Worm (Caenorhabditis elegans) whole organism, L1 larva: ENCODE results near the gene sahd-1.

ENCODE experiments used
- C04F5.9 ChIP-seq: sonication (generic microtip); optimal IDR thresholded peaks from 2 replicates; lab custom pipeline; 2016; ENCODE audit warnings: missing genetic modification characterization, missing compliant biosample characterization
- C16A3.4 ChIP-seq: fragments of 150-350 bp; optimal IDR thresholded peaks from 2 replicates; lab custom pipeline; 2014; ENCODE audit warnings: missing biosample characterization, missing genetic modification characterization
- F16B12.6 ChIP-seq: fragments of 150-350 bp; optimal IDR thresholded peaks from 2 replicates; lab custom pipeline; 2014; ENCODE audit warnings: missing biosample characterization, missing genetic modification characterization
- aha-1 ChIP-seq: fragments of 150-350 bp; optimal IDR thresholded peaks from 2 replicates; lab custom pipeline; 2014; ENCODE audit warnings: missing biosample characterization, missing genetic modification characterization
- alr-1 ChIP-seq: fragments of 200-800 bp; sonication (Bioruptor generic); optimal IDR thresholded peaks from 2 replicates; lab custom pipeline; 2018; ENCODE audit warnings: borderline replicate concordance, mild to moderate bottlenecking, missing genetic modification characterization, missing compliant biosample characterization
- blmp-1 ChIP-seq: fragments of 150-350 bp; optimal IDR thresholded peaks from 2 replicates; lab custom pipeline; 2014; ENCODE audit warnings: missing biosample characterization, missing genetic modification characterization
- ceh-63 ChIP-seq: fragments of 200-800 bp; sonication (Bioruptor generic); optimal IDR thresholded peaks from 2 replicates; lab custom pipeline; 2018; ENCODE audit warnings: mild to moderate bottlenecking, missing genetic modification characterization, missing compliant biosample characterization
- ceh-82 ChIP-seq, 3 experiments: fragments of 150-350 bp in 1 of 3; sonication (generic microtip) in 2 of 3; optimal IDR thresholded peaks; 2 replicates each; lab custom pipeline; 2014 to 2017; ENCODE audit warnings: missing biosample characterization in 3 of 3, missing genetic modification characterization in 3 of 3
- ceh-88 ChIP-seq: fragments of 200-800 bp; sonication (Bioruptor generic); IDR thresholded peaks from 2 replicates; pipeline ENCODE4 v1.3.6; 2022; ENCODE audit warnings: missing genetic modification characterization, missing compliant biosample characterization
- ceh-90 ChIP-seq: sonication (generic microtip); optimal IDR thresholded peaks from 2 replicates; lab custom pipeline; 2016; ENCODE audit warnings: missing genetic modification characterization, missing compliant biosample characterization
- dsc-1 ChIP-seq: sonication (generic microtip); optimal IDR thresholded peaks from 2 replicates; lab custom pipeline; 2016; ENCODE audit warnings: mild to moderate bottlenecking, missing genetic modification characterization, missing compliant biosample characterization
- efl-1 ChIP-seq, 4 experiments: fragments of 150-350 bp; optimal IDR thresholded peaks in 3 of 4; peaks in 1 of 4; 1 replicate in 1 of 4; 2 replicates in 3 of 4; lab custom pipeline; 2014; ENCODE audit warnings: missing biosample characterization in 2 of 4, missing genetic modification characterization in 2 of 4, missing genetic modification reagents in 2 of 4
- elt-2 ChIP-seq: sonication (generic microtip); optimal IDR thresholded peaks from 2 replicates; lab custom pipeline; 2016; ENCODE audit warnings: missing genetic modification characterization, mild to moderate bottlenecking, inconsistent platforms, missing compliant biosample characterization, missing genetic modification reagents
- elt-3 ChIP-seq, 6 experiments: fragments of 150-350 bp in 1 of 6; sonication (generic microtip); optimal IDR thresholded peaks; 2 replicates each; lab custom pipeline; 2017 to 2018; ENCODE audit warnings: missing biosample characterization in 6 of 6, missing genetic modification characterization in 6 of 6, inconsistent platforms in 1 of 6
- fkh-4 ChIP-seq: sonication (generic microtip); optimal IDR thresholded peaks from 2 replicates; lab custom pipeline; 2016; ENCODE audit warnings: missing compliant biosample characterization, missing genetic modification characterization, borderline replicate concordance
- hlh-17 ChIP-seq: fragments of 200-800 bp; sonication (Bioruptor generic); optimal IDR thresholded peaks from 2 replicates; lab custom pipeline; 2018; ENCODE audit warnings: missing genetic modification characterization, mild to moderate bottlenecking, missing compliant biosample characterization, moderate library complexity, borderline replicate concordance
- irx-1 ChIP-seq: sonication (generic microtip); optimal IDR thresholded peaks from 2 replicates; lab custom pipeline; 2016; ENCODE audit warnings: missing genetic modification characterization, missing compliant biosample characterization
- jun-1 ChIP-seq: fragments of 150-350 bp; optimal IDR thresholded peaks from 2 replicates; lab custom pipeline; 2014; ENCODE audit warnings: missing biosample characterization, missing genetic modification reagents, missing genetic modification characterization
- lin-13 ChIP-seq: fragments of 150-350 bp; optimal IDR thresholded peaks from 2 replicates; lab custom pipeline; 2014; ENCODE audit warnings: missing biosample characterization, missing genetic modification reagents, missing genetic modification characterization
- lin-14 ChIP-seq: fragments of 200-800 bp; sonication (Bioruptor generic); optimal IDR thresholded peaks from 2 replicates; lab custom pipeline; 2018; ENCODE audit warnings: mild to moderate bottlenecking, missing genetic modification characterization, moderate library complexity, missing compliant biosample characterization
- lin-15B ChIP-seq: fragments of 150-350 bp; sonication (generic microtip); optimal IDR thresholded peaks from 3 replicates; lab custom pipeline; 2014; ENCODE audit warnings: missing biosample characterization, missing genetic modification characterization
- lin-35 ChIP-seq, 2 experiments: fragments of 150-350 bp; optimal IDR thresholded peaks; 2 replicates each; lab custom pipeline; 2014; ENCODE audit warnings: missing biosample characterization in 2 of 2, missing genetic modification characterization in 2 of 2, missing genetic modification reagents in 2 of 2
- lin-39 ChIP-seq: fragments of 150-350 bp; optimal IDR thresholded peaks from 2 replicates; lab custom pipeline; 2014; ENCODE audit warnings: missing biosample characterization, missing genetic modification reagents, missing genetic modification characterization
- lir-3 ChIP-seq: sonication (generic microtip); optimal IDR thresholded peaks from 2 replicates; lab custom pipeline; 2016; ENCODE audit warnings: mild to moderate bottlenecking, missing genetic modification characterization, moderate library complexity, missing compliant biosample characterization; ENCODE audit not compliant: poor library complexity
- lsy-2 ChIP-seq, 2 experiments: fragments of 150-350 bp; optimal IDR thresholded peaks; 2 replicates each; lab custom pipeline; 2014; ENCODE audit warnings: missing biosample characterization in 2 of 2, missing genetic modification characterization in 2 of 2
- mdl-1 ChIP-seq, 2 experiments: fragments of 150-350 bp; optimal IDR thresholded peaks; 2 replicates each; lab custom pipeline; 2014 to 2017; ENCODE audit warnings: missing biosample characterization in 2 of 2, missing genetic modification characterization in 2 of 2, inconsistent platforms in 1 of 2
- mef-2 ChIP-seq: fragments of 150-350 bp; optimal IDR thresholded peaks from 2 replicates; lab custom pipeline; 2014; ENCODE audit warnings: missing biosample characterization, missing genetic modification characterization
- nhr-12 ChIP-seq: sonication (generic microtip); optimal IDR thresholded peaks from 2 replicates; lab custom pipeline; 2017; ENCODE audit warnings: missing biosample characterization, missing genetic modification characterization
- nhr-19 ChIP-seq: fragments of 200-800 bp; sonication (Bioruptor generic); conservative IDR thresholded peaks from 2 replicates; pipeline ENCODE4 v1.3.6; 2022; ENCODE audit warnings: missing genetic modification characterization, missing compliant biosample characterization
- nhr-20 ChIP-seq: sonication (generic microtip); optimal IDR thresholded peaks from 2 replicates; lab custom pipeline; 2016; ENCODE audit warnings: mild to moderate bottlenecking, missing genetic modification characterization, missing compliant biosample characterization
- nhr-237 ChIP-seq: fragments of 150-350 bp; optimal IDR thresholded peaks from 2 replicates; lab custom pipeline; 2014; ENCODE audit warnings: missing biosample characterization, missing genetic modification characterization
- nhr-28 ChIP-seq: fragments of 150-350 bp; optimal IDR thresholded peaks from 2 replicates; lab custom pipeline; 2014; ENCODE audit warnings: missing biosample characterization, missing genetic modification characterization
- nhr-71 ChIP-seq: sonication (generic microtip); optimal IDR thresholded peaks from 2 replicates; lab custom pipeline; 2016; ENCODE audit warnings: mild to moderate bottlenecking, missing genetic modification characterization, moderate library complexity, missing compliant biosample characterization
- nhr-76 ChIP-seq: sonication (generic microtip); optimal IDR thresholded peaks from 2 replicates; lab custom pipeline; 2017; ENCODE audit warnings: missing biosample characterization, missing genetic modification characterization
- nhr-85 ChIP-seq: sonication (generic microtip); peaks from one replicate; lab custom pipeline; 2016; ENCODE audit warnings: missing genetic modification characterization, inconsistent platforms, missing compliant biosample characterization
- rnt-1 ChIP-seq: sonication (generic microtip); optimal IDR thresholded peaks from 2 replicates; lab custom pipeline; 2016; ENCODE audit warnings: mild to moderate bottlenecking, missing genetic modification characterization, moderate library complexity, missing compliant biosample characterization
- snpc-4 ChIP-seq: fragments of 150-350 bp; optimal IDR thresholded peaks from 2 replicates; lab custom pipeline; 2014; ENCODE audit warnings: missing biosample characterization, missing genetic modification characterization
- snu-23 ChIP-seq: sonication (generic microtip); optimal IDR thresholded peaks from 2 replicates; lab custom pipeline; 2016; ENCODE audit warnings: missing genetic modification characterization, missing compliant biosample characterization
- sptf-1 ChIP-seq: fragments of 150-350 bp; optimal IDR thresholded peaks from 2 replicates; lab custom pipeline; 2014; ENCODE audit warnings: missing biosample characterization, missing genetic modification characterization
- sup-37 ChIP-seq: fragments of 200-800 bp; sonication (Bioruptor generic); optimal IDR thresholded peaks from 2 replicates; lab custom pipeline; 2018; ENCODE audit warnings: mild to moderate bottlenecking, missing genetic modification characterization, missing compliant biosample characterization
- swsn-7 ChIP-seq: sonication (generic microtip); optimal IDR thresholded peaks from 2 replicates; lab custom pipeline; 2016; ENCODE audit warnings: missing genetic modification characterization, missing compliant biosample characterization
- tbx-2 ChIP-seq: sonication (generic microtip); optimal IDR thresholded peaks from 2 replicates; lab custom pipeline; 2016; ENCODE audit warnings: missing genetic modification characterization, missing compliant biosample characterization
- tlp-1 ChIP-seq: fragments of 150-350 bp; optimal IDR thresholded peaks from 2 replicates; lab custom pipeline; 2014; ENCODE audit warnings: missing biosample characterization, missing genetic modification characterization
- unc-130 ChIP-seq: fragments of 150-350 bp; optimal IDR thresholded peaks from 2 replicates; lab custom pipeline; 2017; ENCODE audit warnings: missing biosample characterization, missing genetic modification characterization, inconsistent platforms
- unc-30 ChIP-seq: sonication (generic microtip); optimal IDR thresholded peaks from 2 replicates; lab custom pipeline; 2017; ENCODE audit warnings: missing biosample characterization, missing genetic modification characterization
- vab-15 ChIP-seq: sonication (generic microtip); optimal IDR thresholded peaks from 2 replicates; lab custom pipeline; 2017; ENCODE audit warnings: missing genotype, mild to moderate bottlenecking, missing genetic modification characterization, missing compliant biosample characterization
- zip-4 ChIP-seq: fragments of 200-800 bp; sonication (Bioruptor generic); optimal IDR thresholded peaks from 2 replicates; lab custom pipeline; 2018; ENCODE audit warnings: mild to moderate bottlenecking, missing genetic modification characterization, moderate library complexity, missing compliant biosample characterization
- ztf-11 ChIP-seq, 2 experiments: sonication (generic microtip); optimal IDR thresholded peaks; 2 replicates each; lab custom pipeline; 2016 to 2017; ENCODE audit warnings: missing genetic modification characterization in 2 of 2, missing biosample characterization in 1 of 2, missing compliant biosample characterization in 1 of 2

Gene sahd-1

ce11 chrII:5465729-5466408 is 48.9 kb downstream of the sahd-1 start, which contains the start of gene clr-1:
TSS of gene clr-1 (plus strand) at chrII:5466358.
- TF ChIP-seq elt-2 (no peak), mef-2 (no peak), nhr-20 (tag; lab: Kevin White, UChicago) (no peak), ceh-90 (tag; lab: Kevin White, UChicago) (no peak), lin-35 (GFP tag; optimal IDR thresholded peaks at IDR 0.05; lab: Kevin White, UChicago) (no peak), rnt-1 (tag; lab: Kevin White, UChicago) (peak; percentile 39), nhr-85 (tag; lab: Kevin White, UChicago) (peak; percentile 8), swsn-7 (tag; lab: Kevin White, UChicago) (no peak), lin-14 (GFP tag; lab: Kevin White, UChicago) (peak; percentile 20), nhr-76 (tag; lab: Kevin White, UChicago) (no peak), hlh-17 (GFP tag; lab: Kevin White, UChicago) (no peak), efl-1 (optimal IDR thresholded peaks at IDR 0.05; lab: Kevin White, UChicago) (no peak), efl-1 (GFP tag; optimal IDR thresholded peaks at IDR 0.05 in 1 of 2; lab: Kevin White, UChicago) (peak in 1 of 2 experiments; percentile 34), zip-4 (GFP tag; lab: Kevin White, UChicago) (no peak)
- TF ChIP-seq, all 84 proteins: peak for 4

- TF ChIP-seq nhr-12 (tag; lab: Kevin White, UChicago) (no peak), nhr-71 (peak; percentile 7), ztf-11 (tag; optimal IDR thresholded peaks at IDR 0.05; lab: Kevin White, UChicago) (no peak), nhr-76 (tag; lab: Kevin White, UChicago) (no peak), vab-15 (tag; lab: Kevin White, UChicago) (no peak), blmp-1 (tag; lab: Kevin White, UChicago) (peak; percentile 70), nhr-28 (tag; lab: Kevin White, UChicago) (no peak), elt-3 (tag; optimal IDR thresholded peaks at IDR 0.05; lab: Kevin White, UChicago) (no peak), ceh-88 (GFP tag; lab: Robert Waterston, UW) (no peak), C04F5.9 (tag; lab: Kevin White, UChicago) (no peak), F16B12.6 (no peak), rnt-1 (tag; lab: Kevin White, UChicago) (peak; percentile 6), dsc-1 (tag; lab: Kevin White, UChicago) (peak; percentile 24), lin-13 (GFP tag; lab: Kevin White, UChicago) (no peak), lin-35 (GFP tag; optimal IDR thresholded peaks at IDR 0.05; lab: Kevin White, UChicago) (no peak), fkh-4 (tag; lab: Kevin White, UChicago) (no peak), swsn-7 (tag; lab: Kevin White, UChicago) (no peak), snpc-4 (tag; lab: Kevin White, UChicago) (no peak), ceh-82 (tag; optimal IDR thresholded peaks at IDR 0.05; lab: Kevin White, UChicago) (no peak), lin-39 (tag; lab: Kevin White, UChicago) (no peak), sptf-1 (no peak), lsy-2 (tag; optimal IDR thresholded peaks at IDR 0.05; lab: Kevin White, UChicago) (peak; percentile 4 to 9), sup-37 (no peak), lir-3 (no peak), lin-15B (tag; lab: Kevin White, UChicago) (no peak), nhr-19 (no peak), alr-1 (no peak), tbx-2 (tag; lab: Kevin White, UChicago) (no peak), ceh-63 (GFP tag; lab: Kevin White, UChicago) (no peak), C16A3.4 (tag; lab: Kevin White, UChicago) (no peak), unc-30 (tag; lab: Kevin White, UChicago) (no peak), snu-23 (GFP tag; lab: Kevin White, UChicago) (no peak), unc-130 (tag; lab: Kevin White, UChicago) (peak; percentile 26), irx-1 (no peak), jun-1 (tag; lab: Kevin White, UChicago) (no peak), efl-1 (optimal IDR thresholded peaks at IDR 0.05; lab: Kevin White, UChicago) (peak in 1 of 2 experiments; percentile 4), efl-1 (GFP tag; optimal IDR thresholded peaks at IDR 0.05 in 1 of 2; lab: Kevin White, UChicago) (peak in 1 of 2 experiments; percentile 86), mdl-1 (tag; optimal IDR thresholded peaks at IDR 0.05; lab: Kevin White, UChicago) (no peak), tlp-1 (no peak), nhr-237 (no peak), aha-1 (tag; lab: Kevin White, UChicago) (no peak)
Measured at ce11 chrII:5463692-5464300, 50.9 kb downstream of the sahd-1 start.
